Worm (Caenorhabditis elegans) whole organism, mixed stage, embryonic: ENCODE measurements around the gene cbn-1.

ENCODE experiments used
- M03D4.4 ChIP-seq: sonication (generic microtip); optimal IDR thresholded peaks from 2 replicates; lab custom pipeline; 2017; ENCODE audit warnings: mild to moderate bottlenecking, missing genetic modification characterization, missing compliant biosample characterization
- bed-3 ChIP-seq: fragments of 200-800 bp; sonication (Bioruptor generic); optimal IDR thresholded peaks from 3 replicates; lab custom pipeline; 2018; ENCODE audit warnings: mild to moderate bottlenecking, missing genetic modification characterization, moderate library complexity, missing compliant biosample characterization
- blmp-1 ChIP-seq: fragments of 150-350 bp; optimal IDR thresholded peaks from 2 replicates; lab custom pipeline; 2014; ENCODE audit warnings: missing biosample characterization, missing genetic modification characterization
- ceh-39 ChIP-seq: fragments of 150-350 bp; optimal IDR thresholded peaks from 2 replicates; lab custom pipeline; 2014; ENCODE audit warnings: missing biosample characterization, missing genetic modification characterization
- ceh-43 ChIP-seq: fragments of 200-800 bp; sonication (Bioruptor generic); optimal IDR thresholded peaks from 2 replicates; lab custom pipeline; 2018; ENCODE audit warnings: mild to moderate bottlenecking, missing genetic modification characterization, moderate library complexity, missing compliant biosample characterization
- ceh-83 ChIP-seq: fragments of 200-800 bp; sonication (Bioruptor generic); optimal IDR thresholded peaks from 2 replicates; lab custom pipeline; 2018; ENCODE audit warnings: mild to moderate bottlenecking, missing genetic modification characterization, missing compliant biosample characterization
- ces-1 ChIP-seq: fragments of 150-350 bp; optimal IDR thresholded peaks from 2 replicates; lab custom pipeline; 2014; ENCODE audit warnings: missing biosample characterization, missing genetic modification reagents, missing genetic modification characterization
- cnd-1 ChIP-seq: fragments of 200-800 bp; sonication (Bioruptor generic); optimal IDR thresholded peaks from 2 replicates; lab custom pipeline; 2018; ENCODE audit warnings: mild to moderate bottlenecking, missing genetic modification characterization, missing compliant biosample characterization
- drap-1 ChIP-seq: fragments of 200-800 bp; sonication (Bioruptor generic); optimal IDR thresholded peaks from 3 replicates; lab custom pipeline; 2018; ENCODE audit warnings: mild to moderate bottlenecking, missing genetic modification characterization, missing compliant biosample characterization
- elt-1 ChIP-seq: sonication (generic microtip); optimal IDR thresholded peaks from 2 replicates; lab custom pipeline; 2017; ENCODE audit warnings: missing genetic modification characterization, mild to moderate bottlenecking, missing compliant biosample characterization, antibody characterized with exemption, moderate library complexity, borderline replicate concordance; ENCODE audit not compliant: insufficient read depth
- elt-3 ChIP-seq: fragments of 150-350 bp; optimal IDR thresholded peaks from 2 replicates; lab custom pipeline; 2014; ENCODE audit warnings: missing biosample characterization, missing genetic modification characterization
- flh-1 ChIP-seq: fragments of 200-800 bp; sonication (Bioruptor generic); optimal IDR thresholded peaks from 2 replicates; lab custom pipeline; 2018; ENCODE audit warnings: mild to moderate bottlenecking, missing genetic modification characterization, moderate library complexity, missing compliant biosample characterization
- hlh-1 ChIP-seq: fragments of 150-350 bp; optimal IDR thresholded peaks from 2 replicates; lab custom pipeline; 2014; ENCODE audit warnings: missing biosample characterization, missing genetic modification reagents, missing genetic modification characterization
- lin-13 ChIP-seq: fragments of 150-350 bp; optimal IDR thresholded peaks from 2 replicates; lab custom pipeline; 2014; ENCODE audit warnings: missing biosample characterization, missing genetic modification characterization
- lin-32 ChIP-seq: fragments of 200-800 bp; sonication (Bioruptor generic); optimal IDR thresholded peaks from 2 replicates; lab custom pipeline; 2018; ENCODE audit warnings: mild to moderate bottlenecking, missing genetic modification characterization, missing compliant biosample characterization
- mab-5 ChIP-seq: fragments of 150-350 bp; optimal IDR thresholded peaks from 2 replicates; lab custom pipeline; 2014; ENCODE audit warnings: missing biosample characterization, missing genetic modification characterization
- mep-1 ChIP-seq: fragments of 150-350 bp; optimal IDR thresholded peaks from 2 replicates; lab custom pipeline; 2017; ENCODE audit warnings: missing biosample characterization, missing genetic modification reagents, missing genetic modification characterization, inconsistent platforms
- mls-2 ChIP-seq: sonication (generic microtip); optimal IDR thresholded peaks from 2 replicates; lab custom pipeline; 2016; ENCODE audit warnings: mild to moderate bottlenecking, missing genetic modification characterization, moderate library complexity, missing compliant biosample characterization
- nhr-12 ChIP-seq: fragments of 150-350 bp; optimal IDR thresholded peaks from 2 replicates; lab custom pipeline; 2014; ENCODE audit warnings: missing biosample characterization, missing genetic modification characterization
- nhr-2 ChIP-seq: fragments of 150-350 bp; optimal IDR thresholded peaks from 2 replicates; lab custom pipeline; 2014; ENCODE audit warnings: missing biosample characterization, missing genetic modification characterization
- nhr-237 ChIP-seq: fragments of 150-350 bp; optimal IDR thresholded peaks from 2 replicates; lab custom pipeline; 2014; ENCODE audit warnings: missing biosample characterization, missing genetic modification characterization
- nhr-28 ChIP-seq: fragments of 150-350 bp; optimal IDR thresholded peaks from 2 replicates; lab custom pipeline; 2014; ENCODE audit warnings: missing biosample characterization, missing genetic modification characterization
- nhr-76 ChIP-seq: sonication (generic microtip); optimal IDR thresholded peaks from 2 replicates; lab custom pipeline; 2017; ENCODE audit warnings: missing biosample characterization, missing genetic modification characterization
- pha-4 ChIP-seq: fragments of 150-350 bp; optimal IDR thresholded peaks from 2 replicates; lab custom pipeline; 2018; ENCODE audit warnings: missing biosample characterization, missing genetic modification reagents, missing genetic modification characterization
- sem-2 ChIP-seq: fragments of 200-800 bp; sonication (Bioruptor generic); optimal IDR thresholded peaks from 2 replicates; lab custom pipeline; 2018; ENCODE audit warnings: mild to moderate bottlenecking, missing genetic modification characterization, missing compliant biosample characterization
- sptf-1 ChIP-seq: sonication (generic microtip); optimal IDR thresholded peaks from 2 replicates; lab custom pipeline; 2017; ENCODE audit warnings: mild to moderate bottlenecking, missing genetic modification characterization, moderate library complexity, missing compliant biosample characterization
- tbx-8 ChIP-seq: fragments of 200-800 bp; sonication (Bioruptor generic); optimal IDR thresholded peaks from 2 replicates; lab custom pipeline; 2018; ENCODE audit warnings: mild to moderate bottlenecking, missing genetic modification characterization, moderate library complexity, missing compliant biosample characterization
- unc-120 ChIP-seq: sonication (generic microtip); optimal IDR thresholded peaks from 2 replicates; lab custom pipeline; 2017; ENCODE audit warnings: missing genetic modification characterization, missing compliant biosample characterization; ENCODE audit not compliant: poor library complexity, severe bottlenecking
- unc-39 ChIP-seq: fragments of 150-350 bp; optimal IDR thresholded peaks from 2 replicates; lab custom pipeline; 2014; ENCODE audit warnings: missing biosample characterization, missing genetic modification characterization
- unc-62 ChIP-seq: fragments of 150-350 bp; optimal IDR thresholded peaks from 2 replicates; lab custom pipeline; 2014; ENCODE audit warnings: missing biosample characterization, missing genetic modification reagents, missing genetic modification characterization

The cbn-1 gene

DNA sequence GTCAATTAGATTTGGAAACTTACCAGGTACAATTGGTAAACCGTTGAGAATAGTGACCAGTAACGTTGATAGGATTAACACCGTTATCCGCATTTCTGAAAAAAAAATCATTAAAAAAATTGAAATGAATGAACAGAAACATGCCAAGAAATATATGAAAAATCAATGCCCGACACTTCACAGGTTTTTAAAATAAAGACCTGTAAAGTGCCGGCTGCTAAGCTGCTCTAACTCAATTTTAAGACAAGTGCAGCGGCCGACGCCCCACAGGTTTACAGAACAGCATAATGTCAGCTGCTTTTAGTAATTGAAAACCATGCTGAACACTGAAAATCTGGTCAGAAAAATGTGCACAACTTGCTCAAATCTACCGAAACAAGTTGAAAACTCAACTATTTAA is at the start of gene cbn-1:
TSS of gene cbn-1 (minus strand) at position 101 of the 400 bp plus-strand sequence.
- TF ChIP-seq mls-2 (tag; lab: Kevin White, UChicago) = no peak
- TF ChIP-seq blmp-1 (tag; lab: Kevin White, UChicago) = no peak
- TF ChIP-seq pha-4 (tag; lab: Kevin White, UChicago) = no peak
- no peak for TF ChIP-seq nhr-2
- no peak for TF ChIP-seq unc-120

DNA sequence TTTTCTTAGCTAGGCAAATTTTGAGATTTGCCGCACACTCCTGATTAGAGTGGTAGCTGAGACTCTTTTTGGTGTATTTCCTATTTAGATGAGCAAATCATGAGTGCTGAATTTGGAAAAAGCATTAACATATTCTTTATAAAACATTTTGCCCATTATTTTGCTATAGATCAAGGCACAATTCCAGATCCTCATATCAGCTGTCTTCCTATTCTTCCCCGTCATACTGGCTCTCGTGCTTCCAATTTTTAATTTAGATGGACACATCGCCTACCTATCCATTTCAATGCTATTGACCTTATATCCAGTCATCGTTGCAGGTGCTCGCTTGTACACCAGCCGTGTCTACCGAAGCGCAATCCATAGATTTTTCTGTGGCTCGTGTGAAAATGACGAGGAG is 47.6 kb upstream of the cbn-1 start, which contains the start of gene C03H5.7:
TSS of gene C03H5.7 (plus strand) at position 301 of the 400 bp plus-strand sequence.
- TF ChIP-seq nhr-28 (no peak), pha-4 (tag; lab: Kevin White, UChicago) (no peak), M03D4.4 (tag; lab: Kevin White, UChicago) (no peak), tbx-8 (GFP tag; lab: Kevin White, UChicago) (no peak), drap-1 (no peak), bed-3 (GFP tag; lab: Kevin White, UChicago) (no peak), elt-3 (tag; lab: Kevin White, UChicago) (no peak), unc-120 (no peak), ceh-83 (GFP tag; lab: Kevin White, UChicago) (no peak), nhr-237 (tag; lab: Kevin White, UChicago) (no peak), nhr-76 (no peak), ces-1 (GFP tag; lab: Kevin White, UChicago) (no peak), hlh-1 (tag; lab: Kevin White, UChicago) (no peak), ceh-39 (tag; lab: Kevin White, UChicago) (no peak), nhr-12 (tag; lab: Kevin White, UChicago) (no peak), unc-62 (GFP tag; lab: Kevin White, UChicago) (no peak), mls-2 (tag; lab: Kevin White, UChicago) (no peak), lin-32 (no peak)

DNA sequence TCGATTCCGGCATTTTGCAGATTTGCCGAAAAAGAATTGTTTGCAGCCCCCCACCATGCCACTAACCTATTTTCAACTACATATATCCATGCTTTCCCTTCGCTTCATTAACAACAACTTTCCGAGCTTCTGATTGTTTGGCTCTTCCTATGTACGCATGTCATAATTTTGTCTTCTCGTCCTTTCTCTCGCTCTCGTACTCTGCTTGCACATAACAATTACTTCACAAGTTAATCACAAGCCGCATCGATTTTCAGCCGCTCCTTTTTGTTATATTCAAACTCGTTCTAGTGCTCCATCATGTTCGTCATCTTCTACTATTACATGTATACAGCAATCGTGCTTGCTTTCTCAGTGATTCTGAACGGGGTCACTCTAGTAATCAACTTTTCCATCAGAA is 46.0 kb upstream of the cbn-1 start, which contains the start of gene C03H5.9:
TSS of gene C03H5.9 (plus strand) at position 301 of the 400 bp plus-strand sequence.
- TF ChIP-seq elt-1 (tag; lab: Kevin White, UChicago) (no peak), ceh-83 (GFP tag; lab: Kevin White, UChicago) (no peak), unc-120 (no peak), cnd-1 (tag; lab: Kevin White, UChicago) (no peak)

DNA sequence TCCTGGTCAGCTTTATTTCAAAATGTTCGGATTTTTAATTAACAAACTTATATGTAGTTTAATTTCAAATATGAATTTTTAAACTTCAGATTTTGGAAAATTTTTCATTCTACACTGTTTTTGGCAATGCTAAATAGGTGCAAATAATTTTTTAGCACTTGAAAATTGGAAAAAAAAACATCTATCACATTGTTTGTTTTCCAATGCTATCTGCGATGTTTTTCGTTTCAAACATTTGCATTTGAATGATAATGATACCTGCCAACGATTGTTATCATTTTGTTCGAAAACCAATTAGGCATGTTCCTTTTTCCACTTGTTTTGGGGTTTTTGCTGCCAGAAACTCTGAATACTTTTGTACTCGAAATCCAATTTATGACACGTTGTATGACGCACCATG is 42.6 kb upstream of the cbn-1 start, which contains the start of gene C03H5.4:
TSS of gene C03H5.4 (plus strand) at position 301 of the 400 bp plus-strand sequence.
- TF ChIP-seq tbx-8 (GFP tag; lab: Kevin White, UChicago) = no peak
- no peak for TF ChIP-seq nhr-12 (tag; lab: Kevin White, UChicago)
- no peak for TF ChIP-seq ceh-39 (tag; lab: Kevin White, UChicago)
- TF ChIP-seq sptf-1 (tag; lab: Kevin White, UChicago) = no peak
- no peak for TF ChIP-seq cnd-1 (tag; lab: Kevin White, UChicago)
- no peak for TF ChIP-seq sem-2
- no peak for TF ChIP-seq ces-1 (GFP tag; lab: Kevin White, UChicago)
- TF ChIP-seq nhr-237 (tag; lab: Kevin White, UChicago) = no peak
- TF ChIP-seq nhr-76 = no peak
- TF ChIP-seq, all 35 proteins: peak for 0

DNA sequence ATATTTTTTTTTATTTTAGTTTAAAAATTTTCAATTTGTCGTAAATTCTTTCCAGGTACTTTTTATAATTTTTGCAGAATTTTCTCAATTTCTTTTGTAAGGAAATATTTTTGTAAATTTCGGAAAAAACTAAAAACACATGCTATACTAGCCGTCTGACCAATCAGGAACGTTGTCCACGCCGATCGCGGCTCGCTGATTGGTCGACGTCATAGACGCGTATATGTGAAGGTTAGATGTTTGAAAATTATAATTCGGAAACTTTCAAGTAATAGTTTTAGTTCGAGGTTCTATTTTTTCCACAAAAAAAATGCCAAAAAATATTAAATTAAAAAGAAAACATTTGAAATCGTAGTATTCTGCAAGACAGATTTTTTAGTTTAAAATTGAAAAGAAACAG is 39.9 kb upstream of the cbn-1 start:
- no peak for TF ChIP-seq ceh-83 (GFP tag; lab: Kevin White, UChicago)
- TF ChIP-seq mab-5 (tag; lab: Kevin White, UChicago) = no peak
- no peak for TF ChIP-seq nhr-12 (tag; lab: Kevin White, UChicago)
- no peak for TF ChIP-seq elt-1 (tag; lab: Kevin White, UChicago)
- no peak for TF ChIP-seq cnd-1 (tag; lab: Kevin White, UChicago)
- TF ChIP-seq elt-3 (tag; lab: Kevin White, UChicago) = no peak
- TF ChIP-seq unc-39 (tag; lab: Kevin White, UChicago) = no peak
- TF ChIP-seq unc-120 = no peak
- no peak for TF ChIP-seq ceh-43 (GFP tag; lab: Kevin White, UChicago)
- no peak for TF ChIP-seq nhr-2
- TF ChIP-seq bed-3 (GFP tag; lab: Kevin White, UChicago) = no peak
- no peak for TF ChIP-seq sptf-1 (tag; lab: Kevin White, UChicago)
- TF ChIP-seq nhr-76 = no peak
- TF ChIP-seq mep-1 = no peak
- TF ChIP-seq lin-32 = no peak
- no peak for TF ChIP-seq sem-2
- TF ChIP-seq lin-13 (tag; lab: Kevin White, UChicago) = no peak
- TF ChIP-seq nhr-28 = no peak
- no peak for TF ChIP-seq flh-1 (GFP tag; lab: Kevin White, UChicago)
